Fruit fly (Drosophila melanogaster) whole organism, adult: ENCODE results near the gene Ziz.
A peak's percentile ranks its signal among the peaks of the same experiment; 100 is the strongest.

Experiments
- CG11617 ChIP-seq: fragments of 200-800 bp; sonication (Bioruptor generic); optimal IDR thresholded peaks from 2 replicates; lab custom pipeline; 2017; ENCODE audit warnings: mild to moderate bottlenecking, missing biosample characterization, missing genetic modification reagents, missing genetic modification characterization
- CG12768 ChIP-seq: fragments of 200-800 bp; sonication (Bioruptor generic); optimal IDR thresholded peaks from 2 replicates; lab custom pipeline; 2017; ENCODE audit warnings: missing biosample characterization, missing genetic modification characterization, mild to moderate bottlenecking, moderate library complexity, missing genetic modification reagents
- CG14711 ChIP-seq: fragments of 200-800 bp; sonication (Bioruptor generic); optimal IDR thresholded peaks from 2 replicates; lab custom pipeline; 2018; ENCODE audit warnings: missing biosample characterization, mild to moderate bottlenecking, missing genetic modification characterization, moderate library complexity
- CG1620 ChIP-seq: fragments of 200-800 bp; sonication (Bioruptor generic); optimal IDR thresholded peaks from 2 replicates; lab custom pipeline; 2016; ENCODE audit warnings: missing biosample characterization, missing genetic modification characterization
- CG33017 ChIP-seq: fragments of 200-800 bp; sonication (Bioruptor generic); optimal IDR thresholded peaks from 2 replicates; lab custom pipeline; 2018; ENCODE audit warnings: missing biosample characterization, mild to moderate bottlenecking, missing genetic modification characterization, moderate library complexity
- CG5204 ChIP-seq: fragments of 200-800 bp; sonication (Bioruptor generic); optimal IDR thresholded peaks from 2 replicates; lab custom pipeline; 2016; ENCODE audit warnings: missing biosample characterization, missing genetic modification characterization
- CG7045 ChIP-seq: fragments of 200-800 bp; sonication (Bioruptor generic); optimal IDR thresholded peaks from 2 replicates; lab custom pipeline; 2017; ENCODE audit warnings: missing biosample characterization, mild to moderate bottlenecking, missing genetic modification characterization
- CG7101 ChIP-seq: fragments of 200-800 bp; sonication (Bioruptor generic); optimal IDR thresholded peaks from 2 replicates; lab custom pipeline; 2018; ENCODE audit warnings: missing biosample characterization, mild to moderate bottlenecking, missing genetic modification characterization, moderate library complexity
- Clk ChIP-seq: fragments of 200-800 bp; sonication (Bioruptor generic); optimal IDR thresholded peaks from 2 replicates; lab custom pipeline; 2017; ENCODE audit warnings: missing biosample characterization, missing genetic modification characterization
- Crg-1 ChIP-seq: fragments of 200-800 bp; sonication (Bioruptor generic); optimal IDR thresholded peaks from 2 replicates; lab custom pipeline; 2016; ENCODE audit warnings: missing biosample characterization, missing genetic modification characterization
- Hr96 ChIP-seq: fragments of 200-800 bp; sonication (Bioruptor generic); optimal IDR thresholded peaks from 2 replicates; lab custom pipeline; 2016; ENCODE audit warnings: missing biosample characterization, missing genetic modification characterization
- Mnt ChIP-seq: fragments of 200-800 bp; sonication (Bioruptor generic); optimal IDR thresholded peaks from 2 replicates; lab custom pipeline; 2016; ENCODE audit warnings: missing biosample characterization, mild to moderate bottlenecking, missing genetic modification characterization
- bab1 ChIP-seq: fragments of 200-800 bp; sonication (Bioruptor generic); optimal IDR thresholded peaks from 3 replicates; lab custom pipeline; 2019; ENCODE audit warnings: missing biosample characterization, mild to moderate bottlenecking, missing genetic modification characterization, moderate library complexity
- cic ChIP-seq: fragments of 200-800 bp; sonication (Bioruptor generic); optimal IDR thresholded peaks from 2 replicates; lab custom pipeline; 2017; ENCODE audit warnings: missing biosample characterization, mild to moderate bottlenecking, missing genetic modification characterization, moderate library complexity
- cnc ChIP-seq, 2 experiments: fragments of >200 bp; optimal IDR thresholded peaks; 2 replicates each; lab custom pipeline; 2017
- kay ChIP-seq: fragments of 200-800 bp; sonication (Bioruptor generic); peaks from one replicate; lab custom pipeline; 2016; ENCODE audit warnings: missing biosample characterization, missing genetic modification characterization, borderline replicate concordance
- ovo ChIP-seq: fragments of 200-800 bp; sonication (Bioruptor generic); optimal IDR thresholded peaks from 2 replicates; lab custom pipeline; 2016; ENCODE audit warnings: missing biosample characterization, missing genetic modification characterization
- pad ChIP-seq: fragments of 200-800 bp; sonication (Bioruptor generic); optimal IDR thresholded peaks from 3 replicates; lab custom pipeline; 2017; ENCODE audit warnings: missing biosample characterization, missing genetic modification characterization, mild to moderate bottlenecking, moderate library complexity, missing genetic modification reagents
- tj ChIP-seq: fragments of 200-800 bp; sonication (Bioruptor generic); optimal IDR thresholded peaks from 3 replicates; lab custom pipeline; 2017; ENCODE audit warnings: missing biosample characterization, mild to moderate bottlenecking, missing genetic modification characterization, moderate library complexity
- toe ChIP-seq: fragments of 200-800 bp; sonication (Bioruptor generic); optimal IDR thresholded peaks from 2 replicates; lab custom pipeline; 2016; ENCODE audit warnings: missing biosample characterization, missing genetic modification characterization

Gene Ziz

DNA sequence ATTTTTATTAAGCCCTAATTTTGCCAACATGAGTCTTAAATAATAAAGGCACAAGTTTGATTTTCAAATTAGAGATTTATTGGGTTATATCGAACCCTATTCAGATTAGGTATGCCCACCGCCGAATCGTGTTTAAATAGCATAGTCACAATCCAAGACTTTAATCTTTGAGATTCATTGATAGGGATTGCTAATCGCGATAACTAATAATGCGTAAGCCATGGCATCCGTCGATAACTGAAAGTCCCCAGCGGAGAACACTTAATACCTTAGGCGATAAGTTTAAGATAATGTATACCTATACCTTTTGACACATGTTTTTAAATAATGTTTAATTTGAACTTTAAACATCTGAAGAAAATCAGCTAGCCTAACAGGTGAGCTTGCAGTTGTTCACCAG, 60.6 kb downstream of the Ziz start:
- TF ChIP-seq Hr96 (GFP tag; lab: Kevin White, UChicago) = no peak
- no peak for TF ChIP-seq kay (GFP tag; lab: Kevin White, UChicago)
- TF ChIP-seq CG14711 (tag; lab: Kevin White, UChicago) = no peak
- TF ChIP-seq CG7101 = no peak
- no peak for TF ChIP-seq bab1 (GFP tag; lab: Kevin White, UChicago)
- TF ChIP-seq toe (GFP tag; lab: Kevin White, UChicago) = no peak
- TF ChIP-seq CG12768 (GFP tag; lab: Kevin White, UChicago) = no peak
- no peak for TF ChIP-seq cic (GFP tag; lab: Kevin White, UChicago)
- no peak for TF ChIP-seq CG7045 (GFP tag; lab: Kevin White, UChicago)
- no peak for TF ChIP-seq CG11617 (GFP tag; lab: Kevin White, UChicago)
- TF ChIP-seq CG5204 (GFP tag; lab: Kevin White, UChicago) = no peak
- no peak for TF ChIP-seq Clk (GFP tag; lab: Kevin White, UChicago)
- TF ChIP-seq CG33017 (tag; lab: Kevin White, UChicago) = no peak
- TF ChIP-seq CG1620 (GFP tag; lab: Kevin White, UChicago) = no peak
- TF ChIP-seq Crg-1 (GFP tag; lab: Kevin White, UChicago) = no peak
- no peak for TF ChIP-seq pad
- TF ChIP-seq tj (GFP tag; lab: Kevin White, UChicago) = no peak
- TF ChIP-seq cnc (optimal IDR thresholded peaks at IDR 0.05; lab: Kevin White, UChicago) = no peak
- TF ChIP-seq ovo (GFP tag; lab: Kevin White, UChicago) = no peak
- TF ChIP-seq Mnt = no peak

DNA sequence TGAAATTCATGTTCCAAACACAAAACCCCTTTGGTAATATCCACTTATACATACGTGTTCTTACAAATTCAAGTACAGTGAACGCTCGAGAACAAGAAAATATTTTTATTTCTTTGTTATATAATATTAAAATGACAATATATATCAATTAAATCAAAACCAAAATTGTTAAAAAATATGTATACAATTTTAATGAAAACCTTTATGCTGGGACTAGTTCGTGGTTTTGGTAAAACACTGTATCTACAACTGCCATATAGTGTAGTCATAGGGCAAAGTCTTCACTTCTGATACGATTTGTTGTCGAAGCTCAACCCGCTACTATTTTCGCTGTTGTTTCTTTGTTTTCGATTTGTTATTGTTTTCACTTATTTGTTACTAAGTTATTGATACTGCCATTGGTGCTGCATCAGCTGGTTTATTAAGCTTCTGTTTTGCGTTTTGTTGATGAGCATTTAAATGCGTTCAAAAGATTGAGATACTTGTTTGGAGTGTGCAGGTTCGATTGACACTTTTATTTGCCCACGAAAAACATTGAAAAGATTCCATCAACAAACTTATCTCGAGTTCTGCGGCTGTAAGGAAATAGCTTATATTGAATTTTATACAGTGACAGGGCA, 61.3 kb downstream of the Ziz start:
- TF ChIP-seq bab1 (GFP tag; lab: Kevin White, UChicago) (peak; percentile 93), Crg-1 (GFP tag; lab: Kevin White, UChicago) (no peak), Mnt (no peak), cic (GFP tag; lab: Kevin White, UChicago) (no peak), CG12768 (GFP tag; lab: Kevin White, UChicago) (peak; percentile 34), CG33017 (tag; lab: Kevin White, UChicago) (peak; percentile 80), CG5204 (GFP tag; lab: Kevin White, UChicago) (no peak), Hr96 (GFP tag; lab: Kevin White, UChicago) (peak; percentile 26), pad (peak; percentile 46), CG1620 (GFP tag; lab: Kevin White, UChicago) (no peak), CG14711 (tag; lab: Kevin White, UChicago) (peak; percentile 73), kay (GFP tag; lab: Kevin White, UChicago) (peak; percentile 50), Clk (GFP tag; lab: Kevin White, UChicago) (no peak), CG7101 (peak; percentile 87), toe (GFP tag; lab: Kevin White, UChicago) (no peak), CG7045 (GFP tag; lab: Kevin White, UChicago) (peak; percentile 9), tj (GFP tag; lab: Kevin White, UChicago) (peak; percentile 71), CG11617 (GFP tag; lab: Kevin White, UChicago) (peak; percentile 34), ovo (GFP tag; lab: Kevin White, UChicago) (no peak), cnc (optimal IDR thresholded peaks at IDR 0.05; lab: Kevin White, UChicago) (no peak)

DNA sequence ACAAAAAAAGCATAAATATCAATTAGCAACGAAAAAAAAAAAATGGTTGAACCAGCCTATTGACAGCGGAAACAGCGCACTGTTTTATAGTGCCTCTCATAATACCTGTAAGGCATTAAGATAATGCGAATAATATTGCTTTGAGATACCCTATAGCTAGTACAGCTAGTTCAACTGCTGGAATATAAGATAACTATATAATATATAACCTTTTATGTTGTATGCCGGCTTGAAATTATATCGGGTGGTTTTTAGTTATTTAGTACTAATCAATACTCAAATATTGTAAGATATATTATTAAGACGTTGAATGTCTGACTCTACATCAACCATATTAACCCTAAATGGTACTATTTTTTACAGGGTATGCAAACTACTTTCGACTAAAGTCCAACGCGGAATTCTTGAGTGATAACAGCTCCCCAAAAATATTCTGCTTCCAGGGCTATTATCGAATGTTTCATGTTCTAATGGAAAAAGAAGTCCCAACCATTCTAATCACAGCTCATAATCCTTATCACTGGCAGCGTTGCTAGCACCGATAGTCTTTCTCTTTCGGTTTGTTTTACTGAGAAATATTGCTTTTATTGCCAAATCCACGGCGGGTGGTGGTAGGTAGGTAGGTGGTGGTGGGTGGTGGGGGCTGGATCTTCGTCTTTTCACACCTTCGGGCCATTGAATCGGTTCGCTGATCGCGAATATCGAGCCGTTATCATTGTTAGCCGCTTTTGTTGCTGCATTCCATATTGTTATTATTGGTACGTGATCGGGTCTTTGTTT, 62.0 kb downstream of the Ziz start:
- TF ChIP-seq CG11617 (GFP tag; lab: Kevin White, UChicago) = peak; percentile 84
- peak; percentile 31 for TF ChIP-seq pad
- no peak for TF ChIP-seq Hr96 (GFP tag; lab: Kevin White, UChicago)
- no peak for TF ChIP-seq cnc (optimal IDR thresholded peaks at IDR 0.05; lab: Kevin White, UChicago)
- TF ChIP-seq Mnt = peak; percentile 54
- TF ChIP-seq bab1 (GFP tag; lab: Kevin White, UChicago) = peak; percentile 94
- TF ChIP-seq CG7045 (GFP tag; lab: Kevin White, UChicago) = peak; percentile 71
- TF ChIP-seq CG33017 (tag; lab: Kevin White, UChicago) = peak; percentile 94
- peak; percentile 67 for TF ChIP-seq kay (GFP tag; lab: Kevin White, UChicago)
- peak; percentile 73 for TF ChIP-seq CG5204 (GFP tag; lab: Kevin White, UChicago)
- TF ChIP-seq tj (GFP tag; lab: Kevin White, UChicago) = peak; percentile 71
- TF ChIP-seq Clk (GFP tag; lab: Kevin White, UChicago) = peak; percentile 66
- TF ChIP-seq CG7101 = peak; percentile 95
- TF ChIP-seq Crg-1 (GFP tag; lab: Kevin White, UChicago) = no peak
- TF ChIP-seq ovo (GFP tag; lab: Kevin White, UChicago) = peak; percentile 14
- TF ChIP-seq toe (GFP tag; lab: Kevin White, UChicago) = peak; percentile 57
- peak; percentile 60 for TF ChIP-seq CG14711 (tag; lab: Kevin White, UChicago)
- TF ChIP-seq cic (GFP tag; lab: Kevin White, UChicago) = no peak
- TF ChIP-seq CG1620 (GFP tag; lab: Kevin White, UChicago) = peak; percentile 43
- TF ChIP-seq CG12768 (GFP tag; lab: Kevin White, UChicago) = peak; percentile 55

DNA sequence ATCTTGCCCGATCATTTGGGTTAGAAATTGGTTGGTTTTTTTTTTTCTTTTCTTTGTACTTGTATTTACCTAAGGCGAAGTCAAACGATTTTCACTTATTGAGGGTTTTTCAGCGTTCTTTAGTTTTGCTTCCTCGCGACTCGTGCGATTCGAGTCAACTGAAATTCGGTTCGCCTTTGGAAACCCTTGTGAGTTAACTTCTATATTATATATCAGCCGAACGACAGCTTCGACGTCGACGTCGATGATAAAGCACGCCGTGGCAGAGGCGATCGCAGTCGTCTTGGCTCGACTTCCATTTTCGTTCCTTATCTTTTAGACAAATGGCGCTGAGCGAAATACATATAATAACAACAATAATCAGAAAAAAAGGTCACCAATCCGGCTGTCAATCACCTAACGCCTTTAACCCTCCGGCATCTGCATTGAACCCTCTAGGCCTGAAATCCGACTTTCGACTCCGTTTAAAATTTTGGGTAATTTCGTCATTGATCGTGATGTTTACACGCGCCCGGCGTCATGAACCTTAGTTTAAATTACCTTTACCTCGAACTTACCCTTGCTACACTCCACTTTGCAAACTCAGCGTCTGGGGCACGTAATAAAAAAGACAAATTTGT, 62.7 kb downstream of the Ziz start, which contains the start of gene CG5958:
CG5958 (minus strand) TSS at position 180 of the 620 bp plus-strand sequence.
- peak; percentile 93 for TF ChIP-seq kay (GFP tag; lab: Kevin White, UChicago)
- TF ChIP-seq pad = no peak
- TF ChIP-seq CG12768 (GFP tag; lab: Kevin White, UChicago) = peak; percentile 18
- TF ChIP-seq Mnt = peak; percentile 22
- TF ChIP-seq tj (GFP tag; lab: Kevin White, UChicago) = no peak
